Worm (Caenorhabditis elegans) whole organism, young adult: Measurements from ENCODE around the gene ced-2.

Source experiments
- B0019.2 ChIP-seq: fragments of 200-800 bp; sonication (Bioruptor generic); conservative IDR thresholded peaks from 2 replicates; pipeline ENCODE4 v1.3.6; 2022; ENCODE audit warnings: missing genetic modification reagents, missing genetic modification characterization, missing compliant biosample characterization
- B0336.3 ChIP-seq: fragments of 200-800 bp; sonication (Bioruptor generic); IDR thresholded peaks from 2 replicates; pipeline ENCODE4 v1.3.6; 2022; ENCODE audit warnings: missing genetic modification characterization, missing compliant biosample characterization
- C17E4.6 ChIP-seq: fragments of 200-800 bp; sonication (Bioruptor generic); IDR thresholded peaks from 2 replicates; pipeline ENCODE4 v1.3.6; 2022; ENCODE audit warnings: missing genetic modification reagents, missing genetic modification characterization, missing compliant biosample characterization
- F23B12.7 ChIP-seq: sonication (generic microtip); optimal IDR thresholded peaks from 2 replicates; lab custom pipeline; 2017; ENCODE audit warnings: missing genetic modification characterization, mild to moderate bottlenecking, missing compliant biosample characterization, antibody characterized with exemption, moderate library complexity; ENCODE audit not compliant: insufficient read depth
- F33H1.4 ChIP-seq: fragments of 200-800 bp; sonication (Bioruptor generic); IDR thresholded peaks from 2 replicates; pipeline ENCODE4 v1.3.6; 2022; ENCODE audit warnings: missing genetic modification reagents, missing genetic modification characterization, missing compliant biosample characterization
- F52B5.7 ChIP-seq: sonication (generic microtip); optimal IDR thresholded peaks from 2 replicates; lab custom pipeline; 2016; ENCODE audit warnings: mild to moderate bottlenecking, missing genetic modification characterization, missing compliant biosample characterization
- F57A8.1 ChIP-seq: fragments of 200-800 bp; sonication (Bioruptor generic); optimal IDR thresholded peaks from 2 replicates; lab custom pipeline; 2018; ENCODE audit warnings: mild to moderate bottlenecking, missing genetic modification characterization, moderate library complexity, missing compliant biosample characterization
- T07F8.4 ChIP-seq: sonication (generic microtip); optimal IDR thresholded peaks from 2 replicates; lab custom pipeline; 2016; ENCODE audit warnings: mild to moderate bottlenecking, missing genetic modification characterization, moderate library complexity, missing compliant biosample characterization
- Y53F4B.3 ChIP-seq: fragments of 200-800 bp; sonication (Bioruptor generic); IDR thresholded peaks from 2 replicates; pipeline ENCODE4 v1.3.6; 2022; ENCODE audit warnings: missing genetic modification reagents, missing genetic modification characterization, missing compliant biosample characterization
- Y53G8AR.9 ChIP-seq: fragments of 200-800 bp; sonication (Bioruptor generic); conservative IDR thresholded peaks from 2 replicates; pipeline ENCODE4 v1.3.6; 2022; ENCODE audit warnings: missing genetic modification reagents, missing genetic modification characterization, missing compliant biosample characterization
- aptf-2 ChIP-seq: fragments of 200-800 bp; sonication (Bioruptor generic); conservative IDR thresholded peaks from 2 replicates; pipeline ENCODE4 v1.3.6; 2022; ENCODE audit warnings: missing genetic modification reagents, missing genetic modification characterization, missing compliant biosample characterization
- athp-1 ChIP-seq: sonication (generic microtip); optimal IDR thresholded peaks from 2 replicates; lab custom pipeline; 2017; ENCODE audit warnings: mild to moderate bottlenecking, missing genetic modification characterization, missing compliant biosample characterization
- attf-6 ChIP-seq: fragments of 200-800 bp; sonication (Bioruptor generic); IDR thresholded peaks from 2 replicates; pipeline ENCODE4 v1.3.6; 2022; ENCODE audit warnings: missing genetic modification reagents, missing genetic modification characterization, missing compliant biosample characterization
- bed-1 ChIP-seq: fragments of 200-800 bp; sonication (Bioruptor generic); IDR thresholded peaks from 2 replicates; pipeline ENCODE4 v1.3.6; 2022; ENCODE audit warnings: missing genetic modification reagents, missing genetic modification characterization, missing compliant biosample characterization
- cebp-2 ChIP-seq: fragments of 200-800 bp; sonication (Bioruptor generic); IDR thresholded peaks from 2 replicates; pipeline ENCODE4 v1.3.6; 2022; ENCODE audit warnings: missing genetic modification characterization, missing compliant biosample characterization
- efl-1 ChIP-seq: fragments of 150-350 bp; optimal IDR thresholded peaks from 2 replicates; lab custom pipeline; 2014; ENCODE audit warnings: missing biosample characterization, missing genetic modification reagents, missing genetic modification characterization
- egl-18 ChIP-seq: fragments of 200-800 bp; sonication (Bioruptor generic); IDR thresholded peaks from 2 replicates; pipeline ENCODE4 v1.3.6; 2022; ENCODE audit warnings: missing genetic modification reagents, missing genetic modification characterization, missing compliant biosample characterization
- hlh-26 ChIP-seq: fragments of 200-800 bp; sonication (Bioruptor generic); conservative IDR thresholded peaks from 2 replicates; pipeline ENCODE4 v1.3.6; 2022; ENCODE audit warnings: missing genetic modification reagents, missing genetic modification characterization, missing compliant biosample characterization
- hmg-20 ChIP-seq: fragments of 200-800 bp; sonication (Bioruptor generic); IDR thresholded peaks from 2 replicates; pipeline ENCODE4 v1.3.6; 2022; ENCODE audit warnings: missing genetic modification reagents, missing genetic modification characterization, missing compliant biosample characterization
- lag-1 ChIP-seq: fragments of 200-800 bp; sonication (Bioruptor generic); IDR thresholded peaks from 2 replicates; pipeline ENCODE4 v1.3.6; 2022; ENCODE audit warnings: missing genetic modification reagents, missing genetic modification characterization, missing compliant biosample characterization
- let-526 ChIP-seq: fragments of 200-800 bp; sonication (Bioruptor generic); IDR thresholded peaks from 2 replicates; pipeline ENCODE4 v1.3.6; 2022; ENCODE audit warnings: missing genetic modification reagents, missing genetic modification characterization, missing compliant biosample characterization
- lin-26 ChIP-seq: fragments of 200-800 bp; sonication (Bioruptor generic); IDR thresholded peaks from 2 replicates; pipeline ENCODE4 v1.3.6; 2022; ENCODE audit warnings: missing genetic modification reagents, missing genetic modification characterization, missing compliant biosample characterization
- lin-35 ChIP-seq, 3 experiments: fragments of 150-350 bp in 2 of 3; sonication (generic microtip) in 1 of 3; optimal IDR thresholded peaks; 2 replicates each; lab custom pipeline; 2014 to 2018; ENCODE audit warnings: missing biosample characterization in 3 of 3, missing genetic modification characterization in 3 of 3, missing genetic modification reagents in 3 of 3
- lin-40 ChIP-seq: sonication (generic microtip); optimal IDR thresholded peaks from 2 replicates; lab custom pipeline; 2016; ENCODE audit warnings: missing genetic modification characterization, mild to moderate bottlenecking, missing compliant biosample characterization, missing genotype, missing genetic modification reagents
- lir-1 ChIP-seq: fragments of 200-800 bp; sonication (Bioruptor generic); conservative IDR thresholded peaks from 2 replicates; pipeline ENCODE4 v1.3.6; 2022; ENCODE audit warnings: missing genetic modification reagents, missing genetic modification characterization, missing compliant biosample characterization
- lsl-1 ChIP-seq: fragments of 200-800 bp; sonication (Bioruptor generic); optimal IDR thresholded peaks from 2 replicates; lab custom pipeline; 2018; ENCODE audit warnings: mild to moderate bottlenecking, missing genetic modification characterization, moderate library complexity, missing compliant biosample characterization
- lsy-27 ChIP-seq: sonication (generic microtip); optimal IDR thresholded peaks from 2 replicates; lab custom pipeline; 2017; ENCODE audit warnings: missing genetic modification characterization, mild to moderate bottlenecking, missing compliant biosample characterization, antibody characterized with exemption, missing genotype, borderline replicate concordance; ENCODE audit not compliant: insufficient read depth
- madf-10 ChIP-seq: sonication (generic microtip); optimal IDR thresholded peaks from 2 replicates; lab custom pipeline; 2016; ENCODE audit warnings: mild to moderate bottlenecking, missing genetic modification characterization, missing compliant biosample characterization
- madf-3 ChIP-seq: fragments of 200-800 bp; sonication (Bioruptor generic); IDR thresholded peaks from 2 replicates; pipeline ENCODE4 v1.3.6; 2022; ENCODE audit warnings: missing genetic modification reagents, missing genetic modification characterization, missing compliant biosample characterization
- madf-6 ChIP-seq: fragments of 200-800 bp; sonication (Bioruptor generic); IDR thresholded peaks from 2 replicates; pipeline ENCODE4 v1.3.6; 2022; ENCODE audit warnings: missing genetic modification reagents, missing genetic modification characterization, missing compliant biosample characterization
- mcd-1 ChIP-seq: fragments of 200-800 bp; sonication (Bioruptor generic); IDR thresholded peaks from 2 replicates; pipeline ENCODE4 v1.3.6; 2022; ENCODE audit warnings: missing genetic modification reagents, missing genetic modification characterization, missing compliant biosample characterization
- nfya-2 ChIP-seq: fragments of 200-800 bp; sonication (Bioruptor generic); IDR thresholded peaks from 2 replicates; pipeline ENCODE4 v1.3.6; 2022; ENCODE audit warnings: missing genetic modification reagents, missing genetic modification characterization, missing compliant biosample characterization
- sdz-38 ChIP-seq: sonication (generic microtip); optimal IDR thresholded peaks from 2 replicates; lab custom pipeline; 2016; ENCODE audit warnings: missing genotype, missing genetic modification characterization, missing compliant biosample characterization
- tbx-9 ChIP-seq: sonication (generic microtip); optimal IDR thresholded peaks from 2 replicates; lab custom pipeline; 2016; ENCODE audit warnings: borderline replicate concordance, missing genetic modification characterization, inconsistent platforms, missing compliant biosample characterization

ced-2 gene

ce11 chrIV:1595802-1596201 is 1.3 kb upstream of the ced-2 start, which contains the start of gene npp-8 (continued):
- TF ChIP-seq nfya-2 (no peak), T07F8.4 (tag; lab: Kevin White, UChicago) (no peak), F52B5.7 (no peak), lin-26 (GFP tag; lab: Robert Waterston, UW) (peak; percentile 57; the same call in 1 of the 2 replicates), aptf-2 (GFP tag; lab: Robert Waterston, UW) (peak; percentile 75; the same call in 1 of the 2 replicates), F57A8.1 (GFP tag; lab: Kevin White, UChicago) (no peak), attf-6 (peak; percentile 38; the same call in 1 of the 2 replicates), let-526 (GFP tag; lab: Robert Waterston, UW) (no peak), madf-10 (peak; percentile 62), F23B12.7 (peak; percentile 89), egl-18 (GFP tag; lab: Robert Waterston, UW) (0 out of 2 replicates have a peak, but pooled peaks have one; percentile 39), hlh-26 (GFP tag; lab: Robert Waterston, UW) (no peak)

ce11 chrIV:1600784-1601183 is 3.7 kb downstream of the ced-2 start:
- TF ChIP-seq madf-3, result no peak
- peak; percentile 67 for TF ChIP-seq F33H1.4 (GFP tag; lab: Robert Waterston, UW)

- TF ChIP-seq mcd-1 (no peak), hmg-20 (GFP tag; lab: Robert Waterston, UW) (no peak), B0336.3 (GFP tag; lab: Robert Waterston, UW) (no peak), lir-1 (GFP tag; lab: Robert Waterston, UW) (no peak), lag-1 (GFP tag; lab: Robert Waterston, UW) (no peak), athp-1 (tag; lab: Kevin White, UChicago) (no peak), tbx-9 (tag; lab: Kevin White, UChicago) (no peak), lin-40 (no peak), cebp-2 (no peak), Y53G8AR.9 (GFP tag; lab: Robert Waterston, UW) (no peak)
Measured at ce11 chrIV:1601357-1601756, 4.2 kb downstream of the ced-2 start, which contains the start of gene set-23. Gene set-23, plus strand, starts transcription at chrIV:1601657.

- TF ChIP-seq egl-18 (GFP tag; lab: Robert Waterston, UW) (no peak), hmg-20 (GFP tag; lab: Robert Waterston, UW) (no peak), T07F8.4 (tag; lab: Kevin White, UChicago) (no peak), madf-6 (GFP tag; lab: Robert Waterston, UW) (no peak), lin-35 (GFP tag; optimal IDR thresholded peaks at IDR 0.05; lab: Kevin White, UChicago) (no peak), B0019.2 (GFP tag; lab: Robert Waterston, UW) (no peak), Y53F4B.3 (GFP tag; lab: Robert Waterston, UW) (no peak)
Measured at ce11 chrIV:1602936-1603457, 5.9 kb downstream of the ced-2 start.

- no peak for TF ChIP-seq lsy-27 (tag; lab: Kevin White, UChicago)
- TF ChIP-seq efl-1, result no peak
- no peak for TF ChIP-seq lsl-1 (GFP tag; lab: Kevin White, UChicago)
- TF ChIP-seq bed-1 (GFP tag; lab: Robert Waterston, UW), result no peak
- TF ChIP-seq C17E4.6 (GFP tag; lab: Robert Waterston, UW), result no peak
- no peak for TF ChIP-seq F52B5.7
- no peak for TF ChIP-seq sdz-38 (tag; lab: Kevin White, UChicago)
- TF ChIP-seq lin-26 (GFP tag; lab: Robert Waterston, UW), result no peak
- TF ChIP-seq tbx-9 (tag; lab: Kevin White, UChicago), result no peak
Measured at ce11 chrIV:1605276-1605762, 8.2 kb downstream of the ced-2 start, which contains the start of gene Y41D4B.11. Gene Y41D4B.11, plus strand, starts transcription at chrIV:1605712.
